Worm (Caenorhabditis elegans) whole organism, young adult: Measurements from ENCODE around the gene ZK945.8.

Experiments used
- F57A8.1 ChIP-seq: fragments of 200-800 bp; sonication (Bioruptor generic); optimal IDR thresholded peaks from 2 replicates; lab custom pipeline; 2018; ENCODE audit warnings: mild to moderate bottlenecking, missing genetic modification characterization, moderate library complexity, missing compliant biosample characterization
- F57C9.4 ChIP-seq: sonication (generic microtip); optimal IDR thresholded peaks from 2 replicates; lab custom pipeline; 2017; ENCODE audit warnings: mild to moderate bottlenecking, missing genetic modification characterization, missing compliant biosample characterization
- Y53G8AR.9 ChIP-seq: fragments of 200-800 bp; sonication (Bioruptor generic); conservative IDR thresholded peaks from 2 replicates; pipeline ENCODE4 v1.3.6; 2022; ENCODE audit warnings: missing genetic modification reagents, missing genetic modification characterization, missing compliant biosample characterization
- ZK185.1 ChIP-seq: sonication (generic microtip); optimal IDR thresholded peaks from 2 replicates; lab custom pipeline; 2016; ENCODE audit warnings: mild to moderate bottlenecking, missing genetic modification characterization, missing compliant biosample characterization; ENCODE audit not compliant: poor library complexity, severe bottlenecking
- nhr-27 ChIP-seq: fragments of 200-800 bp; sonication (Bioruptor generic); optimal IDR thresholded peaks from 2 replicates; lab custom pipeline; 2018; ENCODE audit warnings: mild to moderate bottlenecking, missing genetic modification characterization, moderate library complexity, missing compliant biosample characterization
- snpc-4 ChIP-seq, 5 experiments: fragments of 150-350 bp in 1 of 5; sonication (generic microtip) in 4 of 5; optimal IDR thresholded peaks; 2 replicates each; lab custom pipeline; 2014 to 2018; ENCODE audit warnings: missing genetic modification characterization in 5 of 5, missing biosample characterization in 3 of 5, antibody characterized with exemption in 2 of 5, mild to moderate bottlenecking in 2 of 5, missing compliant biosample characterization in 2 of 5, missing genotype in 2 of 5, moderate library complexity in 2 of 5, missing genetic modification reagents in 1 of 5
- tbx-9 ChIP-seq: sonication (generic microtip); optimal IDR thresholded peaks from 2 replicates; lab custom pipeline; 2016; ENCODE audit warnings: borderline replicate concordance, missing genetic modification characterization, inconsistent platforms, missing compliant biosample characterization
- tlf-1 ChIP-seq: fragments of 200-800 bp; sonication (Bioruptor generic); optimal IDR thresholded peaks from 2 replicates; lab custom pipeline; 2018; ENCODE audit warnings: mild to moderate bottlenecking, missing genetic modification characterization, missing compliant biosample characterization
- unc-130 ChIP-seq: sonication (generic microtip); optimal IDR thresholded peaks from 2 replicates; lab custom pipeline; 2016; ENCODE audit warnings: missing genetic modification reagents, missing genetic modification characterization, missing compliant biosample characterization
- ztf-18 ChIP-seq: sonication (generic microtip); optimal IDR thresholded peaks from 2 replicates; lab custom pipeline; 2016; ENCODE audit warnings: missing genotype, mild to moderate bottlenecking, missing genetic modification characterization, missing compliant biosample characterization
- ztf-25 ChIP-seq: fragments of 200-800 bp; sonication (Bioruptor generic); IDR thresholded peaks from 2 replicates; pipeline ENCODE4 v1.3.6; 2022; ENCODE audit warnings: missing genetic modification reagents, missing genetic modification characterization, missing compliant biosample characterization

DNA sequence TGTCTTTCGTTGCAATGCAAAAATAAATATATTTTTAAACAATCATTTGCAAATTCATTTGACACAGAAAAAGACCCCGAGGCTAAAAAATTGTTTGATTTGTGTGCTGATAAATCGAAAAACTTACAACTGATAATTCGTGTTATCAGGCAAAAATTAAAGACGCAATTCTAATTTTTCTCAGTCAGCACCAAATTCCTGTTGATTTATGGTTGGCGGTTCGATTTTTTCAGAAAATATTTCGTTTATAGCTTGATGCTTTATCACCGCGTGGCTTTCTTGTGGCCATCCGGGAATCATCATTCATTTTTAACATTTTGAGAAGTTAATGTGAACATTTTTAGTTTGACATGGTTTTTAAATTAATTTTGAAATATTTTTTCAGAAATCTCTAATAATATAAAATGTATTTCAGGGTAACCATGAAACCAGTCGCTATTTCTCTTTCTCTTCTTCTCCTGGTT lies 30.8 kb downstream of the ZK945.8 start, which contains the start of gene asah-2:
- TF ChIP-seq nhr-27 (no peak), Y53G8AR.9 (GFP tag; lab: Robert Waterston, UW) (no peak), tbx-9 (tag; lab: Kevin White, UChicago) (no peak), snpc-4 (GFP tag; optimal IDR thresholded peaks at IDR 0.05; lab: Kevin White, UChicago) (no peak), snpc-4 (tag; optimal IDR thresholded peaks at IDR 0.05; lab: Kevin White, UChicago) (no peak), ZK185.1 (no peak), tlf-1 (no peak), ztf-25 (GFP tag; lab: Robert Waterston, UW) (no peak), ztf-18 (tag; lab: Kevin White, UChicago) (no peak), F57C9.4 (tag; lab: Kevin White, UChicago) (no peak), F57A8.1 (no peak), unc-130 (no peak)
